Worm (Caenorhabditis elegans): ENCODE measurements around the gene C06G4.4.

DNA sequence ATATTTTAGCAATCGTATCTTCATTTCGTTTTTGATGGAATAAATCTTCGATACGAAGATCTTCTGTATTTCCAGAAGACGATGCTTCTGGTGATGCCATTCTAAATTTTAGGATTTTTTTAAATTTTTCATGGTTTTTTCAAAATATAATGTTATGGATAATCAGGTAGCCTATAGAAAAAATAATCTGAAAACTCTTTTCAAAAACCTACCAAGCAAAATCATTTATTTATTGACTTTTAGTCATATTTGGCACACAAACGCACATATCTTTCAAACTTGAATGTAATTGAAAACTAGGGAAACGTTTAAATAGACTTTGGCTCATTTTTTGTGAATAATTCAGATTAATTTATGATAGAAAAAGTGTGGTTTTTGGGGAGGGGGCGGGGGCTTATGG lies 38.8 kb upstream of the C06G4.4 start, which contains the start of gene F44B9.5:
- TF ChIP-seq him-1 (tag; optimal IDR thresholded peaks at IDR 0.05) (no peak), dao-5 (tag; optimal IDR thresholded peaks at IDR 0.05) (no peak)

All from whole organism, L4/young adult.